Fruit fly (Drosophila melanogaster): ENCODE data around the gene Idh.

The Idh gene

dm6 chr3L:8346100-8346980 is 14.4 kb downstream of the Idh start, which contains the start of the genes CG7182 and GAPcenA (continued):
- TF ChIP-seq CG17802 (tag; optimal IDR thresholded peaks at IDR 0.05) (peak; percentile 11), Awh (GFP tag; IDR thresholded peaks at IDR 0.05) (no peak), bcd (GFP tag; optimal IDR thresholded peaks at IDR 0.05) (peak; percentile 68), E2f1 (GFP tag; IDR thresholded peaks at IDR 0.05) (peak; percentile 63), tap (tag; optimal IDR thresholded peaks at IDR 0.05) (peak; percentile 59), CG1024 (GFP tag; IDR thresholded peaks at IDR 0.05) (no peak), CG12942 (GFP tag; optimal IDR thresholded peaks at IDR 0.05) (peak; percentile 50), CG12155 (GFP tag; optimal IDR thresholded peaks at IDR 0.05) (peak; percentile 72), trem (tag; optimal IDR thresholded peaks at IDR 0.05) (peak; percentile 84), sisA (GFP tag; IDR thresholded peaks at IDR 0.05) (peak; percentile 58), zen (tag; optimal IDR thresholded peaks at IDR 0.05) (peak; percentile 56), stwl (tag; optimal IDR thresholded peaks at IDR 0.05) (peak; percentile 94), sr (GFP tag; IDR thresholded peaks at IDR 0.05) (peak; percentile 17; the same call in 1 of the 3 replicates), CG14860 (GFP tag; IDR thresholded peaks at IDR 0.05; ENCODE audit: partially characterized antibody) (peak; percentile 32; the same call in 1 of the 3 replicates), jumu (GFP tag; optimal IDR thresholded peaks at IDR 0.05) (peak; percentile 26), Fer3 (tag; optimal IDR thresholded peaks at IDR 0.05) (peak; percentile 58), CG9215 (GFP tag; IDR thresholded peaks at IDR 0.05) (peak; percentile 60), pb (GFP tag; optimal IDR thresholded peaks at IDR 0.05) (no peak), tna (GFP tag; IDR thresholded peaks at IDR 0.05; ENCODE audit: partially characterized antibody) (no peak), usp (GFP tag; optimal IDR thresholded peaks at IDR 0.05) (no peak), CG4617 (GFP tag; optimal IDR thresholded peaks at IDR 0.05; ENCODE audit: borderline replicate concordance) (peak; percentile 44), Drgx (GFP tag; IDR thresholded peaks at IDR 0.05) (no peak), gsb (GFP tag; IDR thresholded peaks at IDR 0.05) (no peak), crc (GFP tag; optimal IDR thresholded peaks at IDR 0.05) (no peak), H15 (GFP tag; IDR thresholded peaks at IDR 0.05) (0 out of 3 replicates have a peak, but pooled peaks have one; percentile 27), sens (GFP tag) (peak; percentile 84), CG10565 (GFP tag; optimal IDR thresholded peaks at IDR 0.05) (no peak), CG31441 (GFP tag; IDR thresholded peaks at IDR 0.05) (no peak; the same call in 1 of the 2 replicates), jing (GFP tag; optimal IDR thresholded peaks at IDR 0.05) (no peak), dmrt11E (tag; optimal IDR thresholded peaks at IDR 0.05) (peak; percentile 65), dysf (GFP tag; IDR thresholded peaks at IDR 0.05) (no peak), CG4854 (GFP tag; optimal IDR thresholded peaks at IDR 0.05) (no peak), CG10431 (GFP tag; optimal IDR thresholded peaks at IDR 0.05) (peak; percentile 45), CG15479 (GFP tag; optimal IDR thresholded peaks at IDR 0.05) (no peak), CG16863 (GFP tag; optimal IDR thresholded peaks at IDR 0.05) (no peak), gcm2 (GFP tag; optimal IDR thresholded peaks at IDR 0.05) (no peak), CG13624 (GFP tag; optimal IDR thresholded peaks at IDR 0.05) (peak; percentile 19), CG31388 (GFP tag; optimal IDR thresholded peaks at IDR 0.05) (peak; percentile 24), org-1 (GFP tag; optimal IDR thresholded peaks at IDR 0.05) (peak; percentile 27), ATbp (GFP tag; optimal IDR thresholded peaks at IDR 0.05) (peak; percentile 16), pzg (GFP tag; optimal IDR thresholded peaks at IDR 0.05) (peak; percentile 36), bsh (GFP tag; optimal IDR thresholded peaks at IDR 0.05) (peak in 1 of 2 experiments; percentile 56), Ada2b (GFP tag; IDR thresholded peaks at IDR 0.05) (0 out of 2 replicates have a peak, but pooled peaks have one; percentile 5), CG11247 (GFP tag; IDR thresholded peaks at IDR 0.05) (no peak), CG13424 (tag; optimal IDR thresholded peaks at IDR 0.05) (peak; percentile 79), btn (GFP tag; optimal IDR thresholded peaks at IDR 0.05) (no peak), sima (GFP tag; optimal IDR thresholded peaks at IDR 0.05) (no peak), bigmax (GFP tag; optimal IDR thresholded peaks at IDR 0.05) (no peak), sens-2 (GFP tag; IDR thresholded peaks at IDR 0.05) (no peak)

All from whole organism, embryonic.